Worm (Caenorhabditis elegans): ENCODE results near the gene str-256.

DNA sequence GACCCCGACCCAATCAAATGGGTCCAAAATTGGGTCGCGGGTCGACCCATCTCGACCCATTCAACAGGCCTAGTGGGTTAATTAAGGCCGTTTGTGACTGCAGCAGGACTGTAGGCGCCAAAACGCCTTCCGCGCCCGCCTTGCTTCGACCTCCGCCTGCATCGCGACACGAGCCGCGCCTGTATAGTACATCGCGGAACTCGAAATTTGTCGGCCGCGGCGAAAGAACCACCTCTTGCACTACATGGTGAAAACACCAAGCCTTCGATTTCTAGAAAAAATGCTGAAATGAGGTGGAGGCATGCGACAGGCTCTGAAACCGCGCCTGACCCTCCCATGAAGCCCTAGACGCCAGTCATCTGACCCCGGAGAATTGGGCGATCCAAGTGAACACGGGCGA, 13.2 kb downstream of the str-256 start:
- TF ChIP-seq M03D4.4 (tag; optimal IDR thresholded peaks at IDR 0.05) (no peak), unc-39 (tag; optimal IDR thresholded peaks at IDR 0.05) (no peak), flh-1 (GFP tag; optimal IDR thresholded peaks at IDR 0.05) (no peak), lin-13 (tag; optimal IDR thresholded peaks at IDR 0.05) (no peak), ham-2 (GFP tag; optimal IDR thresholded peaks at IDR 0.05) (no peak)

Data from whole organism, mixed stage, embryonic.